Fruit fly (Drosophila melanogaster) whole organism, embryonic: ENCODE measurements around the gene Rbm13.

Experiments used
- Atf-2 ChIP-seq: fragments of 200-800 bp; sonication (Bioruptor generic); optimal IDR thresholded peaks from 2 replicates; lab custom pipeline; 2016; ENCODE audit warnings: missing biosample characterization, missing genetic modification characterization
- B-H2 ChIP-seq: fragments of 200-800 bp; sonication (Bioruptor generic); optimal IDR thresholded peaks from 2 replicates; lab custom pipeline; 2018; ENCODE audit warnings: missing biosample characterization, mild to moderate bottlenecking, missing genetic modification characterization
- BtbVII ChIP-seq: fragments of 200-800 bp; sonication (Bioruptor generic); optimal IDR thresholded peaks from 3 replicates; lab custom pipeline; 2017; ENCODE audit warnings: missing biosample characterization, mild to moderate bottlenecking, missing genetic modification characterization
- CG10431 ChIP-seq: fragments of 200-800 bp; sonication (Bioruptor generic); optimal IDR thresholded peaks from 3 replicates; lab custom pipeline; 2018; ENCODE audit warnings: missing biosample characterization, mild to moderate bottlenecking, missing genetic modification characterization
- CG10462 ChIP-seq: fragments of 200-800 bp; sonication (Bioruptor generic); optimal IDR thresholded peaks from 2 replicates; lab custom pipeline; 2016; ENCODE audit warnings: missing biosample characterization, missing genetic modification characterization
- CG11504 ChIP-seq: fragments of 200-800 bp; sonication (Bioruptor generic); optimal IDR thresholded peaks from 3 replicates; lab custom pipeline; 2019; ENCODE audit warnings: missing biosample characterization, mild to moderate bottlenecking, missing genetic modification characterization, moderate library complexity
- CG12299 ChIP-seq: fragments of 200-800 bp; sonication (Bioruptor generic); optimal IDR thresholded peaks from 2 replicates; lab custom pipeline; 2018; ENCODE audit warnings: missing biosample characterization, mild to moderate bottlenecking, missing genetic modification characterization
- CG14014 ChIP-seq: fragments of 200-800 bp; sonication (Bioruptor generic); IDR thresholded peaks from 2 replicates; pipeline ENCODE4 v1.3.6; 2022; ENCODE audit warnings: missing biosample characterization, missing genetic modification characterization
- CG16815 ChIP-seq: fragments of 200-800 bp; sonication (Bioruptor generic); optimal IDR thresholded peaks from 3 replicates; lab custom pipeline; 2017; ENCODE audit warnings: missing biosample characterization, mild to moderate bottlenecking, missing genetic modification characterization
- CG17361 ChIP-seq: fragments of 200-800 bp; sonication (Bioruptor generic); IDR thresholded peaks from 3 replicates; pipeline ENCODE4 v1.3.6; 2022; ENCODE audit warnings: missing biosample characterization, missing genetic modification characterization
- CG17385 ChIP-seq: fragments of 200-800 bp; sonication (Bioruptor generic); optimal IDR thresholded peaks from 3 replicates; lab custom pipeline; 2018; ENCODE audit warnings: missing biosample characterization, mild to moderate bottlenecking, missing genetic modification characterization
- CG17568 ChIP-seq: fragments of 200-800 bp; sonication (Bioruptor generic); optimal IDR thresholded peaks from 2 replicates; lab custom pipeline; 2018; ENCODE audit warnings: missing biosample characterization, mild to moderate bottlenecking, missing genetic modification characterization, moderate library complexity
- CG17912 ChIP-seq: fragments of 200-800 bp; sonication (Bioruptor generic); optimal IDR thresholded peaks from 2 replicates; lab custom pipeline; 2018; ENCODE audit warnings: missing biosample characterization, mild to moderate bottlenecking, missing genetic modification characterization
- CG18476 ChIP-seq: fragments of 200-800 bp; sonication (Bioruptor generic); optimal IDR thresholded peaks from 2 replicates; lab custom pipeline; 2016; ENCODE audit warnings: missing biosample characterization, mild to moderate bottlenecking, missing genetic modification characterization
- CG30403 ChIP-seq: fragments of 200-800 bp; sonication (Bioruptor generic); optimal IDR thresholded peaks from 3 replicates; lab custom pipeline; 2016; ENCODE audit warnings: missing biosample characterization, missing genetic modification characterization
- CG3065 ChIP-seq: fragments of 200-800 bp; sonication (Bioruptor generic); optimal IDR thresholded peaks from 2 replicates; lab custom pipeline; 2016; ENCODE audit warnings: missing biosample characterization, missing genetic modification characterization
- CG3838 ChIP-seq: fragments of 200-800 bp; sonication (Bioruptor generic); optimal IDR thresholded peaks from 3 replicates; lab custom pipeline; 2016; ENCODE audit warnings: missing biosample characterization, missing genetic modification characterization
- CG3847 ChIP-seq: fragments of 200-800 bp; sonication (Bioruptor generic); IDR thresholded peaks from 2 replicates; pipeline ENCODE4 v1.3.6; 2022; ENCODE audit warnings: missing biosample characterization, missing genetic modification characterization
- CG4360 ChIP-seq: fragments of 200-800 bp; sonication (Bioruptor generic); IDR thresholded peaks from 2 replicates; pipeline ENCODE4 v1.3.6; 2022; ENCODE audit warnings: missing biosample characterization, missing genetic modification characterization
- CG4404 ChIP-seq: fragments of 200-800 bp; sonication (Bioruptor generic); IDR thresholded peaks from 2 replicates; pipeline ENCODE4 v1.3.6; 2022; ENCODE audit warnings: missing biosample characterization, missing genetic modification characterization
- CG4707 ChIP-seq: fragments of 200-800 bp; sonication (Bioruptor generic); optimal IDR thresholded peaks from 2 replicates; lab custom pipeline; 2018; ENCODE audit warnings: missing biosample characterization, mild to moderate bottlenecking, missing genetic modification characterization, moderate library complexity
- CG6791 ChIP-seq: fragments of 200-800 bp; sonication (Bioruptor generic); IDR thresholded peaks from 3 replicates; pipeline ENCODE4 v1.3.6; 2022; ENCODE audit warnings: missing biosample characterization, missing genetic modification characterization; ENCODE audit not compliant: partially characterized antibody
- CG9215 ChIP-seq: fragments of 200-800 bp; sonication (Bioruptor generic); IDR thresholded peaks from 2 replicates; pipeline ENCODE4 v1.3.6; 2022; ENCODE audit warnings: missing biosample characterization, missing genetic modification characterization
- D ChIP-seq, 2 experiments: fragments of 200-800 bp in 1 of 2; fragments of >200 bp in 1 of 2; sonication (Bioruptor generic) in 1 of 2; optimal IDR thresholded peaks; 2 replicates in 1 of 2; 3 replicates in 1 of 2; lab custom pipeline; 2017; ENCODE audit warnings: mild to moderate bottlenecking in 1 of 2, missing biosample characterization in 1 of 2, missing genetic modification characterization in 1 of 2, missing genetic modification reagents in 1 of 2
- Dip2 ChIP-seq: fragments of 200-800 bp; sonication (Bioruptor generic); IDR thresholded peaks from 2 replicates; pipeline ENCODE4 v1.3.6; 2022; ENCODE audit warnings: missing biosample characterization, missing genetic modification characterization
- E2f2 ChIP-seq: fragments of 200-800 bp; sonication (Bioruptor generic); IDR thresholded peaks from 2 replicates; pipeline ENCODE4 v1.3.6; 2022; ENCODE audit warnings: missing biosample characterization, missing genetic modification characterization
- H15 ChIP-seq: fragments of 200-800 bp; sonication (Bioruptor generic); IDR thresholded peaks from 3 replicates; pipeline ENCODE4 v1.3.6; 2022; ENCODE audit warnings: missing biosample characterization, missing genetic modification characterization
- HmgZ ChIP-seq: fragments of 200-800 bp; sonication (Bioruptor generic); optimal IDR thresholded peaks from 2 replicates; lab custom pipeline; 2018; ENCODE audit warnings: missing biosample characterization, mild to moderate bottlenecking, missing genetic modification characterization
- NC2α ChIP-seq: fragments of 200-800 bp; sonication (Bioruptor generic); optimal IDR thresholded peaks from 2 replicates; lab custom pipeline; 2016; ENCODE audit warnings: missing biosample characterization, missing genetic modification characterization
- Sox102F ChIP-seq: fragments of 200-800 bp; sonication (Bioruptor generic); optimal IDR thresholded peaks from 2 replicates; lab custom pipeline; 2018; ENCODE audit warnings: missing biosample characterization, mild to moderate bottlenecking, missing genetic modification characterization, moderate library complexity
- bbx ChIP-seq: fragments of 200-800 bp; sonication (Bioruptor generic); IDR thresholded peaks from 2 replicates; pipeline ENCODE4 v1.3.6; 2022; ENCODE audit warnings: missing biosample characterization, missing genetic modification characterization; ENCODE audit not compliant: partially characterized antibody
- bcd ChIP-seq: fragments of 200-800 bp; sonication (Bioruptor generic); optimal IDR thresholded peaks from 2 replicates; lab custom pipeline; 2017; ENCODE audit warnings: missing biosample characterization, mild to moderate bottlenecking, missing genetic modification characterization
- corto ChIP-seq: fragments of 200-800 bp; sonication (Bioruptor generic); optimal IDR thresholded peaks from 2 replicates; lab custom pipeline; 2016; ENCODE audit warnings: missing biosample characterization, mild to moderate bottlenecking, missing genetic modification characterization, moderate library complexity
- dati ChIP-seq: fragments of 200-800 bp; sonication (Bioruptor generic); IDR thresholded peaks from 2 replicates; pipeline ENCODE4 v1.3.6; 2022; ENCODE audit warnings: missing biosample characterization, missing genetic modification characterization
- dimm ChIP-seq: fragments of 200-800 bp; sonication (Bioruptor generic); IDR thresholded peaks from 2 replicates; pipeline ENCODE4 v1.3.6; 2022; ENCODE audit warnings: missing biosample characterization, missing genetic modification characterization
- ems ChIP-seq: fragments of 200-800 bp; sonication (Bioruptor generic); optimal IDR thresholded peaks from 3 replicates; lab custom pipeline; 2016; ENCODE audit warnings: missing biosample characterization, missing genetic modification characterization
- gce ChIP-seq: fragments of 200-800 bp; sonication (Bioruptor generic); IDR thresholded peaks from 3 replicates; pipeline ENCODE4 v1.3.6; 2022; ENCODE audit warnings: missing biosample characterization, missing genetic modification characterization
- gsb ChIP-seq: fragments of 200-800 bp; sonication (Bioruptor generic); IDR thresholded peaks from 2 replicates; pipeline ENCODE4 v1.3.6; 2022; ENCODE audit warnings: missing biosample characterization, missing genetic modification characterization
- kni ChIP-seq: fragments of 200-800 bp; sonication (Bioruptor generic); optimal IDR thresholded peaks from 3 replicates; lab custom pipeline; 2017; ENCODE audit warnings: mild to moderate bottlenecking, missing biosample characterization, missing genetic modification reagents, missing genetic modification characterization
- nerfin-1 ChIP-seq: fragments of 200-800 bp; sonication (Bioruptor generic); optimal IDR thresholded peaks from 3 replicates; lab custom pipeline; 2019; ENCODE audit warnings: missing biosample characterization, mild to moderate bottlenecking, missing genetic modification characterization, moderate library complexity
- onecut ChIP-seq: fragments of 200-800 bp; sonication (Bioruptor generic); IDR thresholded peaks from 2 replicates; pipeline ENCODE4 v1.3.6; 2022; ENCODE audit warnings: missing biosample characterization, missing genetic modification characterization
- prd ChIP-seq, 3 experiments: fragments of >200 bp in 2 of 3; fragments of 200-800 bp in 1 of 3; sonication (Bioruptor generic) in 1 of 3; optimal IDR thresholded peaks in 2 of 3; IDR thresholded peaks in 1 of 3; 2 replicates in 2 of 3; 3 replicates in 1 of 3; pipeline versions ENCODE4 v1.3.6 to Lab custom; 2017 to 2022; ENCODE audit warnings: missing biosample characterization in 1 of 3, missing genetic modification characterization in 1 of 3
- sd ChIP-seq: fragments of 200-800 bp; sonication (Bioruptor generic); optimal IDR thresholded peaks from 3 replicates; lab custom pipeline; 2018; ENCODE audit warnings: missing biosample characterization, mild to moderate bottlenecking, missing genetic modification characterization, moderate library complexity
- sisA ChIP-seq: fragments of 200-800 bp; sonication (Bioruptor generic); IDR thresholded peaks from 2 replicates; pipeline ENCODE4 v1.3.6; 2022; ENCODE audit warnings: missing biosample characterization, missing genetic modification characterization
- sna ChIP-seq: fragments of 200-800 bp; sonication (Bioruptor generic); IDR thresholded peaks from 2 replicates; pipeline ENCODE4 v1.3.6; 2022; ENCODE audit warnings: missing biosample characterization, missing genetic modification characterization; ENCODE audit not compliant: partially characterized antibody
- tin ChIP-seq: fragments of 200-800 bp; sonication (Bioruptor generic); optimal IDR thresholded peaks from 3 replicates; lab custom pipeline; 2016; ENCODE audit warnings: missing biosample characterization, missing genetic modification characterization
- tna ChIP-seq: fragments of 200-800 bp; sonication (Bioruptor generic); IDR thresholded peaks from 2 replicates; pipeline ENCODE4 v1.3.6; 2022; ENCODE audit warnings: missing biosample characterization, missing genetic modification characterization; ENCODE audit not compliant: partially characterized antibody
- wek ChIP-seq: fragments of 200-800 bp; sonication (Bioruptor generic); optimal IDR thresholded peaks from 3 replicates; lab custom pipeline; 2018; ENCODE audit warnings: missing biosample characterization, mild to moderate bottlenecking, missing genetic modification characterization, moderate library complexity

Gene Rbm13

DNA sequence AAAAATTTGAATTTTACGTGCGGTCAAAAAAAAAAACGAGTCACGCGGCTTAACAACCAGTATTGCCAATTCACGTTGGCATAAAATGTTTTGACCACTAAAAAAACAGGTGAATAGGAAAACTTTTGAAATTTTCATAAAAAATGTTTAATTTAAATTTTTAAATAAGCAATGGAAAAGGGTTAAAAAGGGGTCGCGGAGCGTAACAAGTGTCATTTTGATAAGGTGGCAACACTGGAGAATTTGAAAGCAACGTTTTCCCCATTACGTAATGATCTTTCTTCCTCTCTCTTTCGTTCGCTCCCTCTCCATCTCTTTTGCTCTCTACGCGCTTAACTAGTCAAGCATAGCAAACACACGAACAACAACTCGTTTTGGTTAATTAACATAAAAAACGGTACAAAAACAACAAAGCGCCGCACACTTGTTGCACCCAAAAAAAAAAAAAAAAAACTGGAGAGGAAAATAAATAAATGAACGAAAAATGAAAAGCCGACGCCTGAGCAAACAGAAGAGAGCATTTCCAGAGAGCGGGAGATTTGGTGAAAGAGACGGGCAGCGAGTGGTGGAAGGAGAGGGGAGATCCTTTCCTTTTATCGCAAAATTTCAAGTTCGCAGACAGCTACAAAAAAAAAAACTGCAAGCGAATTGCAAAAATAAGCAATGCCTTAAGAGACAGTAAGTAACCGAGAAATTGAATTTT is 7.0 kb upstream of the Rbm13 start (continued):
- TF ChIP-seq CG17361 (GFP tag; lab: Robert Waterston, UW) (peak; percentile 72), Sox102F (GFP tag; lab: Kevin White, UChicago) (peak; percentile 92), CG4404 (GFP tag; lab: Robert Waterston, UW) (no peak), corto (GFP tag; lab: Kevin White, UChicago) (peak; percentile 16), B-H2 (GFP tag; lab: Kevin White, UChicago) (no peak), HmgZ (tag; lab: Kevin White, UChicago) (peak; percentile 51), CG12299 (tag; lab: Kevin White, UChicago) (peak; percentile 11), CG16815 (GFP tag; lab: Kevin White, UChicago) (peak; percentile 27), CG11504 (tag; lab: Kevin White, UChicago) (peak; percentile 87), prd (optimal IDR thresholded peaks at IDR 0.05; lab: Kevin White, UChicago) (no peak), prd (GFP tag; IDR thresholded peaks at IDR 0.05; lab: Robert Waterston, UW) (peak; percentile 76; the same call in 2 of the 3 replicates), onecut (peak; percentile 63), BtbVII (GFP tag; lab: Kevin White, UChicago) (peak; percentile 40), sisA (peak; percentile 81), CG6791 (GFP tag; lab: Robert Waterston, UW) (no peak), D (optimal IDR thresholded peaks at IDR 0.05; lab: Kevin White, UChicago) (no peak), D (GFP tag; optimal IDR thresholded peaks at IDR 0.05; lab: Kevin White, UChicago) (peak; percentile 81), CG3847 (GFP tag; lab: Robert Waterston, UW) (no peak), wek (GFP tag; lab: Kevin White, UChicago) (no peak), kni (peak; percentile 71), CG4360 (GFP tag; lab: Robert Waterston, UW) (peak; percentile 57; the same call in 1 of the 2 replicates), CG3065 (no peak), E2f2 (GFP tag; lab: Robert Waterston, UW) (peak; percentile 53), CG3838 (peak; percentile 30), nerfin-1 (peak; percentile 80), CG9215 (GFP tag; lab: Robert Waterston, UW) (0 out of 2 replicates have a peak, but pooled peaks have one; percentile 16), CG18476 (GFP tag; lab: Kevin White, UChicago) (peak; percentile 67), Atf-2 (peak; percentile 38), gce (GFP tag; lab: Robert Waterston, UW) (peak; percentile 73; the same call in 1 of the 3 replicates), tin (GFP tag; lab: Kevin White, UChicago) (peak; percentile 73), CG10431 (peak; percentile 64), tna (GFP tag; lab: Robert Waterston, UW) (no peak), bcd (GFP tag; lab: Kevin White, UChicago) (peak; percentile 79), dati (GFP tag; lab: Robert Waterston, UW) (0 out of 2 replicates have a peak, but pooled peaks have one; percentile 52), CG17385 (peak; percentile 76), CG4707 (peak; percentile 72), sd (tag; lab: Kevin White, UChicago) (peak; percentile 58), CG17912 (no peak), CG10462 (GFP tag; lab: Kevin White, UChicago) (peak; percentile 43), sna (GFP tag; lab: Robert Waterston, UW) (no peak), ems (GFP tag; lab: Kevin White, UChicago) (peak; percentile 43), CG30403 (GFP tag; lab: Kevin White, UChicago) (peak; percentile 69), bbx (GFP tag; lab: Robert Waterston, UW) (no peak), Dip2 (GFP tag; lab: Robert Waterston, UW) (no peak), dimm (peak; percentile 51; the same call in 1 of the 2 replicates), H15 (GFP tag; lab: Robert Waterston, UW) (peak; percentile 60; the same call in 2 of the 3 replicates), CG17568 (GFP tag; lab: Kevin White, UChicago) (peak; percentile 61), NC2α (GFP tag; lab: Kevin White, UChicago) (no peak), CG14014 (GFP tag; lab: Robert Waterston, UW) (peak; percentile 65; the same call in 1 of the 2 replicates), gsb (GFP tag; lab: Robert Waterston, UW) (peak; percentile 12; the same call in 1 of the 2 replicates)
